Worm (Caenorhabditis elegans): ENCODE data around the gene F01G4.4.

DNA sequence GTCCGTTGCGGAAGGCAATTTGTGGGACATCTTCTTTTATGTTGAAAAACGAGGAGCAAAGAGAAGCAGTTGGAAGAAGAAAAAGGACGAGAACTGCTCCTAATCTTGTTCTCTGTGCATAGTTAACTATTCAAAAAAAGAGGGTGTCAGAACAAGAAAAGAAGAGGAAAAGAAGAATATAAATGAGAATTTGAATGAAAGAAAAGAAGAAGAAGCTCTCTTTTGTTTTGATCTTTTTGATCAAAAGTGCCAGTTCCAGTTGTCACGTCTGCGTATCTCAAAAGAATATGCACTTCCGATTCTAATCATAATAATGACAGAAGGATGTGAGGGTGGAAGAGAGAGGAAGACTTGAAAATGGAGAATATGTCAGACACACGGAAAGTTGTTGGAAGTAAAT is 48.2 kb upstream of the F01G4.4 start, which contains the start of gene M7.8:
- TF ChIP-seq nhr-23 (tag; optimal IDR thresholded peaks at IDR 0.05) (no peak), fos-1 (tag; optimal IDR thresholded peaks at IDR 0.05) (no peak), nhr-25 (tag; optimal IDR thresholded peaks at IDR 0.05) (no peak), fkh-10 (GFP tag; optimal IDR thresholded peaks at IDR 0.05) (peak; percentile 76), lsy-12 (tag; optimal IDR thresholded peaks at IDR 0.05) (no peak), ceh-28 (tag; optimal IDR thresholded peaks at IDR 0.05) (no peak), ztf-4 (tag; optimal IDR thresholded peaks at IDR 0.05) (no peak), nhr-237 (tag; optimal IDR thresholded peaks at IDR 0.05) (no peak), nhr-76 (tag; optimal IDR thresholded peaks at IDR 0.05) (no peak), unc-62 (GFP tag; optimal IDR thresholded peaks at IDR 0.05) (no peak), nhr-12 (tag; optimal IDR thresholded peaks at IDR 0.05) (no peak), ceh-82 (tag; optimal IDR thresholded peaks at IDR 0.05) (no peak)
